Worm (Caenorhabditis elegans): Measurements from ENCODE around the gene srh-190.

DNA sequence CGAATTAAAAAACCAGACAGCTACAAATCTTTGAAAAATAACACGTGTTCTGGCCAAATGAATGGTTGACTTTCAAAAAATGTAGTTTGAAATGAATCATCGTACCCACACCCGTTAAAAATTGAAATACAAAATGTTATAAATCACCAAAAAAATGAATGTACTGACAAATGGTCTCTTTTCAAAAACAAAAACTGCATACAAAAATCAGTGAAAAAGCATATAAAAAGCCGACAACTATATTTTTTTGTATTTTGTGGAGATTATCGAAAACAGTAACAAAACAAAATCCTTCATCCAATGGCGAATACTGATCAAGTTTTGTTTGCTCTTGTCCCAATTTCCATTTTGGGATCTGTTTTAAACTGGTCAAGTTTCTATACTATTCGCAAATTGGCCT lies 16.4 kb downstream of the srh-190 start, which contains the start of gene srx-66:
- TF ChIP-seq nhr-237 (tag; optimal IDR thresholded peaks at IDR 0.05) (no peak), ceh-39 (tag; optimal IDR thresholded peaks at IDR 0.05) (no peak), mep-1 (tag; optimal IDR thresholded peaks at IDR 0.05) (no peak), elt-3 (tag; optimal IDR thresholded peaks at IDR 0.05) (no peak), lsy-2 (tag; optimal IDR thresholded peaks at IDR 0.05) (no peak)
